Worm (Caenorhabditis elegans): Measurements from ENCODE around the gene srh-277.

Gene srh-277

ce11 chrV:16232180-16232579 is 49.2 kb downstream of the srh-277 start, which contains the start of gene gst-22:
Gene gst-22, minus strand, starts transcription at chrV:16232282.
- TF ChIP-seq ceh-28 (tag; optimal IDR thresholded peaks at IDR 0.05), result peak; percentile 2
- no peak for TF ChIP-seq tbx-2 (tag; optimal IDR thresholded peaks at IDR 0.05)
- peak; percentile 92 for TF ChIP-seq elt-2 (tag; optimal IDR thresholded peaks at IDR 0.05)
- TF ChIP-seq jun-1 (tag; optimal IDR thresholded peaks at IDR 0.05), result peak; percentile 48
- TF ChIP-seq skn-1 (tag; optimal IDR thresholded peaks at IDR 0.05), result no peak
- peak; percentile 97 for TF ChIP-seq pqm-1 (tag; optimal IDR thresholded peaks at IDR 0.05)

ce11 chrV:16233624-16234023 is 50.6 kb downstream of the srh-277 start, which contains the start of gene clec-233:
Gene clec-233, plus strand, starts transcription at chrV:16233924.
- no peak for TF ChIP-seq egl-27 (tag; optimal IDR thresholded peaks at IDR 0.05)
- no peak for TF ChIP-seq nhr-11 (tag; optimal IDR thresholded peaks at IDR 0.05)
- TF ChIP-seq ceh-28 (tag; optimal IDR thresholded peaks at IDR 0.05), result no peak
- TF ChIP-seq pqm-1 (tag; optimal IDR thresholded peaks at IDR 0.05), result no peak
- TF ChIP-seq tbx-2 (tag; optimal IDR thresholded peaks at IDR 0.05), result no peak
- no peak for TF ChIP-seq pha-4 (tag; optimal IDR thresholded peaks at IDR 0.05)
- no peak for TF ChIP-seq ztf-4 (tag; optimal IDR thresholded peaks at IDR 0.05)
- TF ChIP-seq lin-15B (tag; optimal IDR thresholded peaks at IDR 0.05), result no peak
- TF ChIP-seq ZK546.5 (tag; optimal IDR thresholded peaks at IDR 0.05), result no peak
- TF ChIP-seq elt-2 (tag; optimal IDR thresholded peaks at IDR 0.05), result no peak

ce11 chrV:16235135-16235534 is 52.1 kb downstream of the srh-277 start, which contains the start of gene F21H7.3:
Gene F21H7.3, minus strand, starts transcription at chrV:16235235.
- TF ChIP-seq nhr-28 (tag; optimal IDR thresholded peaks at IDR 0.05) (no peak), zag-1 (tag; optimal IDR thresholded peaks at IDR 0.05) (no peak), jun-1 (tag; optimal IDR thresholded peaks at IDR 0.05) (no peak), nhr-12 (tag; optimal IDR thresholded peaks at IDR 0.05) (no peak), unc-62 (GFP tag; optimal IDR thresholded peaks at IDR 0.05) (no peak), lin-39 (tag; optimal IDR thresholded peaks at IDR 0.05) (no peak), hmg-11 (tag; optimal IDR thresholded peaks at IDR 0.05) (no peak), fos-1 (tag; optimal IDR thresholded peaks at IDR 0.05) (no peak)

ce11 chrV:16235647-16236046 is 52.6 kb downstream of the srh-277 start, which contains the start of gene srh-98:
Gene srh-98, minus strand, starts transcription at chrV:16235747.
- TF ChIP-seq aly-2 (tag; optimal IDR thresholded peaks at IDR 0.05), result no peak
- no peak for TF ChIP-seq nhr-77 (tag; optimal IDR thresholded peaks at IDR 0.05)
- no peak for TF ChIP-seq unc-39 (tag; optimal IDR thresholded peaks at IDR 0.05)
- TF ChIP-seq nhr-11 (tag; optimal IDR thresholded peaks at IDR 0.05), result no peak
- no peak for TF ChIP-seq nhr-43 (tag; optimal IDR thresholded peaks at IDR 0.05; ENCODE audit: poor library complexity, severe bottlenecking)
- TF ChIP-seq nhr-25 (tag; optimal IDR thresholded peaks at IDR 0.05), result no peak
- TF ChIP-seq nfya-1 (tag; optimal IDR thresholded peaks at IDR 0.05; ENCODE audit: insufficient read depth), result no peak
- TF ChIP-seq nhr-12 (tag; optimal IDR thresholded peaks at IDR 0.05), result no peak
